Fruit fly (Drosophila melanogaster) whole organism, embryonic: Measurements from ENCODE around the gene CG11560.

Experiments
- Antp ChIP-seq: fragments of 200-800 bp; sonication (Bioruptor generic); optimal IDR thresholded peaks from 3 replicates; lab custom pipeline; 2016; ENCODE audit warnings: missing biosample characterization, missing genetic modification characterization
- Atf-2 ChIP-seq: fragments of 200-800 bp; sonication (Bioruptor generic); optimal IDR thresholded peaks from 2 replicates; lab custom pipeline; 2016; ENCODE audit warnings: missing biosample characterization, missing genetic modification characterization
- BEAF-32 ChIP-seq: fragments of 200-800 bp; sonication (Bioruptor generic); optimal IDR thresholded peaks from 3 replicates; lab custom pipeline; 2017; ENCODE audit warnings: missing biosample characterization, missing genetic modification characterization, mild to moderate bottlenecking, moderate library complexity, missing genetic modification reagents
- BtbVII ChIP-seq: fragments of 200-800 bp; sonication (Bioruptor generic); optimal IDR thresholded peaks from 3 replicates; lab custom pipeline; 2017; ENCODE audit warnings: missing biosample characterization, mild to moderate bottlenecking, missing genetic modification characterization
- C15 ChIP-seq: fragments of 200-800 bp; sonication (Bioruptor generic); IDR thresholded peaks from 3 replicates; pipeline ENCODE4 v1.3.6; 2022; ENCODE audit warnings: missing biosample characterization, missing genetic modification characterization
- CG10147 ChIP-seq: fragments of 200-800 bp; sonication (Bioruptor generic); optimal IDR thresholded peaks from 2 replicates; lab custom pipeline; 2019; ENCODE audit warnings: missing biosample characterization, mild to moderate bottlenecking, missing genetic modification characterization, moderate library complexity
- CG10321 ChIP-seq: fragments of 200-800 bp; sonication (Bioruptor generic); IDR thresholded peaks from 2 replicates; pipeline ENCODE4 v1.3.6; 2022; ENCODE audit warnings: missing biosample characterization, missing genetic modification characterization
- CG10366 ChIP-seq: fragments of 200-800 bp; sonication (Bioruptor generic); IDR thresholded peaks from 2 replicates; pipeline ENCODE4 v1.3.6; 2022; ENCODE audit warnings: missing biosample characterization, missing genetic modification characterization
- CG10959 ChIP-seq: fragments of 200-800 bp; sonication (Bioruptor generic); IDR thresholded peaks from 2 replicates; pipeline ENCODE4 v1.3.6; 2022; ENCODE audit warnings: missing biosample characterization, missing genetic modification characterization
- CG11398 ChIP-seq: fragments of 200-800 bp; sonication (Bioruptor generic); optimal IDR thresholded peaks from 2 replicates; lab custom pipeline; 2016; ENCODE audit warnings: missing biosample characterization, missing genetic modification characterization
- CG12104 ChIP-seq: fragments of 200-800 bp; sonication (Bioruptor generic); optimal IDR thresholded peaks from 3 replicates; lab custom pipeline; 2016; ENCODE audit warnings: missing biosample characterization, missing genetic modification characterization
- CG12219 ChIP-seq: fragments of 200-800 bp; sonication (Bioruptor generic); optimal IDR thresholded peaks from 3 replicates; lab custom pipeline; 2018; ENCODE audit warnings: missing biosample characterization, mild to moderate bottlenecking, missing genetic modification characterization
- CG13287 ChIP-seq: fragments of 200-800 bp; sonication (Bioruptor generic); IDR thresholded peaks from 2 replicates; pipeline ENCODE4 v1.3.6; 2022; ENCODE audit warnings: missing biosample characterization, missing genetic modification characterization; ENCODE audit not compliant: partially characterized antibody
- CG14667 ChIP-seq: fragments of 200-800 bp; sonication (Bioruptor generic); IDR thresholded peaks from 2 replicates; pipeline ENCODE4 v1.3.6; 2022; ENCODE audit warnings: missing biosample characterization, missing genetic modification characterization
- CG15269 ChIP-seq: fragments of 200-800 bp; sonication (Bioruptor generic); optimal IDR thresholded peaks from 2 replicates; lab custom pipeline; 2018; ENCODE audit warnings: missing biosample characterization, mild to moderate bottlenecking, missing genetic modification characterization, moderate library complexity
- CG17385 ChIP-seq: fragments of 200-800 bp; sonication (Bioruptor generic); optimal IDR thresholded peaks from 3 replicates; lab custom pipeline; 2018; ENCODE audit warnings: missing biosample characterization, mild to moderate bottlenecking, missing genetic modification characterization
- CG17568 ChIP-seq: fragments of 200-800 bp; sonication (Bioruptor generic); optimal IDR thresholded peaks from 2 replicates; lab custom pipeline; 2018; ENCODE audit warnings: missing biosample characterization, mild to moderate bottlenecking, missing genetic modification characterization, moderate library complexity
- CG2129 ChIP-seq: fragments of 200-800 bp; sonication (Bioruptor generic); IDR thresholded peaks from 2 replicates; pipeline ENCODE4 v1.3.6; 2022; ENCODE audit warnings: missing biosample characterization, missing genetic modification characterization; ENCODE audit not compliant: partially characterized antibody
- CG31441 ChIP-seq: fragments of 200-800 bp; sonication (Bioruptor generic); IDR thresholded peaks from 2 replicates; pipeline ENCODE4 v1.3.6; 2022; ENCODE audit warnings: missing biosample characterization, missing genetic modification characterization
- CG3995 ChIP-seq: fragments of 200-800 bp; sonication (Bioruptor generic); optimal IDR thresholded peaks from 3 replicates; lab custom pipeline; 2016; ENCODE audit warnings: missing biosample characterization, missing genetic modification characterization
- CG6689 ChIP-seq: fragments of 200-800 bp; sonication (Bioruptor generic); IDR thresholded peaks from 2 replicates; pipeline ENCODE4 v1.3.6; 2022; ENCODE audit warnings: missing biosample characterization, missing genetic modification characterization
- CG7357 ChIP-seq: fragments of 200-800 bp; sonication (Bioruptor generic); IDR thresholded peaks from 3 replicates; pipeline ENCODE4 v1.3.6; 2022; ENCODE audit warnings: missing biosample characterization, missing genetic modification characterization
- CG8089 ChIP-seq: fragments of 200-800 bp; sonication (Bioruptor generic); optimal IDR thresholded peaks from 3 replicates; lab custom pipeline; 2016; ENCODE audit warnings: missing biosample characterization, missing genetic modification characterization
- CG8388 ChIP-seq: fragments of 200-800 bp; sonication (Bioruptor generic); optimal IDR thresholded peaks from 2 replicates; lab custom pipeline; 2019; ENCODE audit warnings: missing biosample characterization, mild to moderate bottlenecking, missing genetic modification characterization, moderate library complexity
- CkIIα-i1 ChIP-seq: fragments of 200-800 bp; sonication (Bioruptor generic); IDR thresholded peaks from 2 replicates; pipeline ENCODE4 v1.3.6; 2022; ENCODE audit warnings: missing biosample characterization, missing genetic modification characterization
- Deaf1 ChIP-seq: fragments of 200-800 bp; optimal IDR thresholded peaks from 3 replicates; lab custom pipeline; 2019; ENCODE audit warnings: missing biosample characterization, mild to moderate bottlenecking, missing genetic modification characterization, moderate library complexity
- Dfd ChIP-seq, 2 experiments: fragments of >200 bp; optimal IDR thresholded peaks; 2 replicates each; lab custom pipeline; 2017; ENCODE audit warnings: missing biosample characterization in 2 of 2, missing genetic modification characterization in 2 of 2
- E2f2 ChIP-seq: fragments of 200-800 bp; sonication (Bioruptor generic); IDR thresholded peaks from 2 replicates; pipeline ENCODE4 v1.3.6; 2022; ENCODE audit warnings: missing biosample characterization, missing genetic modification characterization
- Hr39 ChIP-seq: fragments of >200 bp; optimal IDR thresholded peaks from 2 replicates; lab custom pipeline; 2017
- Jarid2 ChIP-seq: fragments of 200-800 bp; sonication (Bioruptor generic); optimal IDR thresholded peaks from 3 replicates; lab custom pipeline; 2017; ENCODE audit warnings: mild to moderate bottlenecking, missing biosample characterization, missing genetic modification reagents, missing genetic modification characterization
- Mes4 ChIP-seq: fragments of 200-800 bp; sonication (Bioruptor generic); optimal IDR thresholded peaks from 2 replicates; lab custom pipeline; 2016; ENCODE audit warnings: missing biosample characterization, missing genetic modification characterization
- NK7.1 ChIP-seq: fragments of 200-800 bp; sonication (Bioruptor generic); optimal IDR thresholded peaks from 3 replicates; lab custom pipeline; 2016; ENCODE audit warnings: missing biosample characterization, missing genetic modification characterization
- YL-1 ChIP-seq: fragments of 200-800 bp; sonication (Bioruptor generic); optimal IDR thresholded peaks from 3 replicates; lab custom pipeline; 2017; ENCODE audit warnings: missing biosample characterization, mild to moderate bottlenecking, missing genetic modification characterization
- ap ChIP-seq: fragments of 200-800 bp; sonication (Bioruptor generic); IDR thresholded peaks from 2 replicates; pipeline ENCODE4 v1.3.6; 2022; ENCODE audit warnings: missing biosample characterization, missing genetic modification characterization
- ase ChIP-seq: fragments of 200-800 bp; sonication (Bioruptor generic); IDR thresholded peaks from 3 replicates; pipeline ENCODE4 v1.3.6; 2022; ENCODE audit warnings: missing biosample characterization, missing genetic modification characterization
- br ChIP-seq: fragments of >200 bp; optimal IDR thresholded peaks from 2 replicates; lab custom pipeline; 2017
- bsh ChIP-seq, 2 experiments: fragments of 200-800 bp; sonication (Bioruptor generic); optimal IDR thresholded peaks; 2 replicates each; lab custom pipeline; 2017 to 2018; ENCODE audit warnings: mild to moderate bottlenecking in 2 of 2, missing biosample characterization in 2 of 2, missing genetic modification characterization in 2 of 2, moderate library complexity in 1 of 2
- caup ChIP-seq: fragments of 200-800 bp; sonication (Bioruptor generic); optimal IDR thresholded peaks from 3 replicates; lab custom pipeline; 2017; ENCODE audit warnings: missing biosample characterization, mild to moderate bottlenecking, missing genetic modification characterization, moderate library complexity; ENCODE audit not compliant: severe bottlenecking
- fd64A ChIP-seq: fragments of 200-800 bp; sonication (Bioruptor generic); optimal IDR thresholded peaks from 3 replicates; lab custom pipeline; 2018; ENCODE audit warnings: missing biosample characterization, mild to moderate bottlenecking, missing genetic modification characterization
- ftz-f1 ChIP-seq: fragments of 200-800 bp; sonication (Bioruptor generic); optimal IDR thresholded peaks from 2 replicates; lab custom pipeline; 2016; ENCODE audit warnings: missing biosample characterization, missing genetic modification characterization
- gsb ChIP-seq: fragments of 200-800 bp; sonication (Bioruptor generic); IDR thresholded peaks from 2 replicates; pipeline ENCODE4 v1.3.6; 2022; ENCODE audit warnings: missing biosample characterization, missing genetic modification characterization
- hb ChIP-seq: fragments of 200-800 bp; sonication (Bioruptor generic); IDR thresholded peaks from 3 replicates; pipeline ENCODE4 v1.3.6; 2022; ENCODE audit warnings: missing biosample characterization, missing genetic modification characterization; ENCODE audit not compliant: partially characterized antibody
- her ChIP-seq: fragments of 200-800 bp; sonication (Bioruptor generic); optimal IDR thresholded peaks from 2 replicates; lab custom pipeline; 2016; ENCODE audit warnings: missing biosample characterization, missing genetic modification characterization
- lab ChIP-seq: fragments of 200-800 bp; sonication (Bioruptor generic); optimal IDR thresholded peaks from 3 replicates; lab custom pipeline; 2017; ENCODE audit warnings: missing biosample characterization, missing genetic modification characterization, mild to moderate bottlenecking, moderate library complexity, missing genetic modification reagents
- ranshi ChIP-seq: fragments of 200-800 bp; sonication (Bioruptor generic); IDR thresholded peaks from 2 replicates; pipeline ENCODE4 v1.3.6; 2022; ENCODE audit warnings: missing biosample characterization, missing genetic modification characterization
- slbo ChIP-seq: fragments of 200-800 bp; sonication (Bioruptor generic); IDR thresholded peaks from 2 replicates; pipeline ENCODE4 v1.3.6; 2022; ENCODE audit warnings: missing biosample characterization, missing genetic modification characterization
- sqz ChIP-seq: fragments of 200-800 bp; sonication (Bioruptor generic); optimal IDR thresholded peaks from 3 replicates; lab custom pipeline; 2018; ENCODE audit warnings: missing biosample characterization, mild to moderate bottlenecking, missing genetic modification characterization
- stwl ChIP-seq: fragments of 200-800 bp; sonication (Bioruptor generic); optimal IDR thresholded peaks from 3 replicates; lab custom pipeline; 2018; ENCODE audit warnings: missing biosample characterization, mild to moderate bottlenecking, missing genetic modification characterization, moderate library complexity
- tup ChIP-seq: fragments of 200-800 bp; sonication (Bioruptor generic); optimal IDR thresholded peaks from 2 replicates; lab custom pipeline; 2016; ENCODE audit warnings: missing biosample characterization, mild to moderate bottlenecking, missing genetic modification characterization, moderate library complexity
- unc-4 ChIP-seq: fragments of 200-800 bp; sonication (Bioruptor generic); IDR thresholded peaks from 2 replicates; pipeline ENCODE4 v1.3.6; 2022; ENCODE audit warnings: missing biosample characterization, missing genetic modification characterization; ENCODE audit not compliant: partially characterized antibody
- usp ChIP-seq: fragments of >200 bp; optimal IDR thresholded peaks from 2 replicates; lab custom pipeline; 2017; ENCODE audit warnings: missing biosample characterization, missing genetic modification characterization

The CG11560 gene

DNA sequence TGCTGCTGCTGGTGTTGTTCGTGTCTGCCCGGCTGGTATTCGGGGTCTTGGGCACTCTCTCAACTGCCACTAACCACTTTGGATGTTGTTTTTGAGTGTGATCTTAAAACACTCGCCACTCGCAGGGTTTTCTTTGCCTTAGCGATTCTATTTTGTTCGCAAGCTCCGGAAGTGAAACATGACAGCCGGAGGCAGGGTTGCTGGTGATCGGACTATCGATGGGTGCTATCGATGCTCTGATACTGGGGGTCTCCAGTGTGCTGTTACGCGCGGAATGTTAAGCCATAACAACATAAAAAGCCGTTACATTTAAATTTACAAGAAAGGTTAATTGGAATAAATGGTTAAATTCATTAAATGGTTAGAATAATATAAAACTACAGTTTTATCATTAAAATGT lies 5.2 kb downstream of the CG11560 start, which contains the start of gene yps (continued):
- TF ChIP-seq unc-4 (GFP tag; lab: Robert Waterston, UW) (peak; percentile 74), gsb (GFP tag; lab: Robert Waterston, UW) (peak; percentile 74), CG8388 (GFP tag; lab: Kevin White, UChicago) (peak; percentile 90), C15 (GFP tag; lab: Robert Waterston, UW) (peak; percentile 90), CG11398 (GFP tag; lab: Kevin White, UChicago) (peak; percentile 96), slbo (peak; percentile 85), CG12104 (GFP tag; lab: Kevin White, UChicago) (peak; percentile 96), lab (peak; percentile 99), CG2129 (GFP tag; lab: Robert Waterston, UW) (peak; percentile 33; the same call in 1 of the 2 replicates), CG14667 (GFP tag; lab: Robert Waterston, UW) (peak; percentile 64; the same call in 1 of the 2 replicates), CG17385 (GFP tag; lab: Kevin White, UChicago) (peak; percentile 92), stwl (peak; percentile 91), sqz (GFP tag; lab: Kevin White, UChicago) (peak; percentile 91), hb (no peak), Jarid2 (peak; percentile 85), ftz-f1 (GFP tag; lab: Kevin White, UChicago) (peak; percentile 80), BtbVII (GFP tag; lab: Kevin White, UChicago) (peak; percentile 96), CG15269 (tag; lab: Kevin White, UChicago) (peak; percentile 89), bsh (GFP tag; optimal IDR thresholded peaks at IDR 0.05; lab: Kevin White, UChicago) (peak; percentile 58 to 88), CG10147 (GFP tag; lab: Kevin White, UChicago) (peak; percentile 85), Dfd (GFP tag; optimal IDR thresholded peaks at IDR 0.05; lab: Kevin White, UChicago) (no peak), CG31441 (GFP tag; lab: Robert Waterston, UW) (peak; percentile 89), usp (GFP tag; lab: Kevin White, UChicago) (no peak), Mes4 (GFP tag; lab: Kevin White, UChicago) (peak; percentile 97), fd64A (GFP tag; lab: Kevin White, UChicago) (peak; percentile 97), Hr39 (lab: Kevin White, UChicago) (no peak), CkIIα-i1 (GFP tag; lab: Robert Waterston, UW) (peak; percentile 62; the same call in 1 of the 2 replicates), E2f2 (GFP tag; lab: Robert Waterston, UW) (peak; percentile 78), CG6689 (GFP tag; lab: Robert Waterston, UW) (peak; percentile 77), BEAF-32 (GFP tag; lab: Kevin White, UChicago) (peak; percentile 89), YL-1 (GFP tag; lab: Kevin White, UChicago) (peak; percentile 98), CG12219 (GFP tag; lab: Kevin White, UChicago) (peak; percentile 94), ase (GFP tag; lab: Robert Waterston, UW) (peak; percentile 88), ranshi (GFP tag; lab: Robert Waterston, UW) (peak; percentile 86; the same call in 1 of the 2 replicates), NK7.1 (peak; percentile 92), CG13287 (GFP tag; lab: Robert Waterston, UW) (peak; percentile 84), CG8089 (GFP tag; lab: Kevin White, UChicago) (peak; percentile 94), CG10366 (peak; percentile 86), Atf-2 (peak; percentile 87), CG3995 (peak; percentile 77), br (lab: Kevin White, UChicago) (no peak), CG10959 (GFP tag; lab: Robert Waterston, UW) (peak; percentile 88; the same call in 1 of the 2 replicates), Antp (GFP tag; lab: Kevin White, UChicago) (peak; percentile 86), Deaf1 (tag; lab: Kevin White, UChicago) (peak; percentile 69), caup (GFP tag; lab: Kevin White, UChicago) (peak; percentile 99), CG17568 (GFP tag; lab: Kevin White, UChicago) (peak; percentile 96), ap (peak; percentile 86), her (GFP tag; lab: Kevin White, UChicago) (peak; percentile 96), CG7357 (GFP tag; lab: Robert Waterston, UW) (no peak), CG10321 (GFP tag; lab: Robert Waterston, UW) (peak; percentile 82), tup (GFP tag; lab: Kevin White, UChicago) (peak; percentile 90)
